Worm (Caenorhabditis elegans): ENCODE results near the gene D1086.9.

D1086.9 gene

ce11 chrV:14149125-14149524 lies 45.1 kb downstream of the D1086.9 start:
- no peak for TF ChIP-seq aly-2 (tag; optimal IDR thresholded peaks at IDR 0.05)
- TF ChIP-seq nhr-11 (tag; optimal IDR thresholded peaks at IDR 0.05): no peak
- TF ChIP-seq lin-39 (tag; optimal IDR thresholded peaks at IDR 0.05): no peak
- TF ChIP-seq nhr-25 (tag; optimal IDR thresholded peaks at IDR 0.05): peak; percentile 26
- no peak for TF ChIP-seq nhr-237 (tag; optimal IDR thresholded peaks at IDR 0.05)
- peak; percentile 18 for TF ChIP-seq C34F6.9 (tag; optimal IDR thresholded peaks at IDR 0.05)
- TF ChIP-seq ZK546.5 (tag; optimal IDR thresholded peaks at IDR 0.05): no peak

ce11 chrV:14150966-14151365 lies 46.9 kb downstream of the D1086.9 start:
- TF ChIP-seq ceh-16 (tag; optimal IDR thresholded peaks at IDR 0.05): peak; percentile 82
- TF ChIP-seq nhr-25 (tag; optimal IDR thresholded peaks at IDR 0.05): peak; percentile 55
- no peak for TF ChIP-seq ceh-82 (tag; optimal IDR thresholded peaks at IDR 0.05)

ce11 chrV:14153615-14154014 lies 49.5 kb downstream of the D1086.9 start:
- TF ChIP-seq C34F6.9 (tag; optimal IDR thresholded peaks at IDR 0.05) (no peak), fos-1 (tag; optimal IDR thresholded peaks at IDR 0.05) (no peak), nhr-77 (tag; optimal IDR thresholded peaks at IDR 0.05) (no peak), alr-1 (tag; optimal IDR thresholded peaks at IDR 0.05) (no peak), blmp-1 (tag; optimal IDR thresholded peaks at IDR 0.05; ENCODE audit: insufficient read depth) (no peak), unc-55 (GFP tag; optimal IDR thresholded peaks at IDR 0.05) (peak; percentile 8), nhr-129 (tag; optimal IDR thresholded peaks at IDR 0.05) (peak; percentile 38), lsy-2 (tag; optimal IDR thresholded peaks at IDR 0.05) (no peak), peb-1 (tag; optimal IDR thresholded peaks at IDR 0.05) (no peak), nhr-21 (tag; optimal IDR thresholded peaks at IDR 0.05) (no peak), F13H6.1 (tag; optimal IDR thresholded peaks at IDR 0.05) (peak; percentile 70), mdl-1 (tag; optimal IDR thresholded peaks at IDR 0.05) (no peak), nhr-6 (tag; optimal IDR thresholded peaks at IDR 0.05) (no peak), nhr-237 (tag; optimal IDR thresholded peaks at IDR 0.05) (no peak), Y55F3AM.14 (GFP tag; optimal IDR thresholded peaks at IDR 0.05) (no peak), sma-9 (GFP tag; optimal IDR thresholded peaks at IDR 0.05) (peak; percentile 31), sma-9 (tag; optimal IDR thresholded peaks at IDR 0.05) (no peak)
